Fruit fly (Drosophila melanogaster) whole organism, embryonic: Measurements from ENCODE around the gene Trs20.

Experiments
- Adf1 ChIP-seq: fragments of 200-800 bp; sonication (Bioruptor generic); IDR thresholded peaks from 2 replicates; pipeline ENCODE4 v1.3.6; 2022; ENCODE audit warnings: missing biosample characterization, missing genetic modification characterization
- Asciz ChIP-seq: fragments of 200-800 bp; sonication (Bioruptor generic); optimal IDR thresholded peaks from 2 replicates; lab custom pipeline; 2017; ENCODE audit warnings: missing biosample characterization, mild to moderate bottlenecking, missing genetic modification characterization, missing genetic modification reagents
- Awh ChIP-seq: fragments of 200-800 bp; sonication (Bioruptor generic); IDR thresholded peaks from 2 replicates; pipeline ENCODE4, ENCODE4 v1.3.6; 2022; ENCODE audit warnings: missing biosample characterization, missing genetic modification characterization
- CG11085 ChIP-seq: fragments of 200-800 bp; sonication (Bioruptor generic); IDR thresholded peaks from 2 replicates; pipeline ENCODE4 v1.3.6; 2022; ENCODE audit warnings: missing biosample characterization, missing genetic modification characterization
- CG11247 ChIP-seq: fragments of 200-800 bp; sonication (Bioruptor generic); IDR thresholded peaks from 2 replicates; pipeline ENCODE4 v1.3.6; 2022; ENCODE audit warnings: missing biosample characterization, missing genetic modification characterization
- CG12236 ChIP-seq: fragments of 200-800 bp; sonication (Bioruptor generic); optimal IDR thresholded peaks from 2 replicates; lab custom pipeline; 2016; ENCODE audit warnings: missing biosample characterization, missing genetic modification characterization
- CG12942 ChIP-seq: fragments of 200-800 bp; sonication (Bioruptor generic); optimal IDR thresholded peaks from 3 replicates; lab custom pipeline; 2016; ENCODE audit warnings: missing biosample characterization, missing genetic modification characterization
- CG14014 ChIP-seq: fragments of 200-800 bp; sonication (Bioruptor generic); IDR thresholded peaks from 2 replicates; pipeline ENCODE4 v1.3.6; 2022; ENCODE audit warnings: missing biosample characterization, missing genetic modification characterization
- CG14050 ChIP-seq: fragments of 200-800 bp; sonication (Bioruptor generic); IDR thresholded peaks from 3 replicates; pipeline ENCODE4 v1.3.6; 2022; ENCODE audit warnings: missing biosample characterization, missing genetic modification characterization
- CG15073 ChIP-seq: fragments of 200-800 bp; sonication (Bioruptor generic); optimal IDR thresholded peaks from 2 replicates; lab custom pipeline; 2016; ENCODE audit warnings: missing biosample characterization, missing genetic modification characterization
- CG1529 ChIP-seq: fragments of 200-800 bp; sonication (Bioruptor generic); optimal IDR thresholded peaks from 3 replicates; lab custom pipeline; 2018; ENCODE audit warnings: missing biosample characterization, missing genetic modification characterization
- CG16815 ChIP-seq: fragments of 200-800 bp; sonication (Bioruptor generic); optimal IDR thresholded peaks from 3 replicates; lab custom pipeline; 2017; ENCODE audit warnings: missing biosample characterization, mild to moderate bottlenecking, missing genetic modification characterization
- CG1832 ChIP-seq: fragments of 200-800 bp; sonication (Bioruptor generic); optimal IDR thresholded peaks from 2 replicates; lab custom pipeline; 2017; ENCODE audit warnings: missing biosample characterization, mild to moderate bottlenecking, missing genetic modification characterization, inconsistent platforms
- CG2875 ChIP-seq: fragments of 200-800 bp; sonication (Bioruptor generic); optimal IDR thresholded peaks from 2 replicates; lab custom pipeline; 2017; ENCODE audit warnings: missing biosample characterization, mild to moderate bottlenecking, missing genetic modification characterization, missing genetic modification reagents
- CG30403 ChIP-seq: fragments of 200-800 bp; sonication (Bioruptor generic); optimal IDR thresholded peaks from 3 replicates; lab custom pipeline; 2016; ENCODE audit warnings: missing biosample characterization, missing genetic modification characterization
- CG4360 ChIP-seq: fragments of 200-800 bp; sonication (Bioruptor generic); IDR thresholded peaks from 2 replicates; pipeline ENCODE4 v1.3.6; 2022; ENCODE audit warnings: missing biosample characterization, missing genetic modification characterization
- CG4404 ChIP-seq: fragments of 200-800 bp; sonication (Bioruptor generic); IDR thresholded peaks from 2 replicates; pipeline ENCODE4 v1.3.6; 2022; ENCODE audit warnings: missing biosample characterization, missing genetic modification characterization
- CG7372 ChIP-seq: fragments of 200-800 bp; sonication (Bioruptor generic); IDR thresholded peaks from 2 replicates; pipeline ENCODE4 v1.3.6; 2022; ENCODE audit warnings: missing biosample characterization, missing genetic modification characterization
- CG7556 ChIP-seq: fragments of 200-800 bp; sonication (Bioruptor generic); optimal IDR thresholded peaks from 2 replicates; lab custom pipeline; 2017; ENCODE audit warnings: missing biosample characterization, mild to moderate bottlenecking, missing genetic modification characterization
- CG8944 ChIP-seq: fragments of 200-800 bp; sonication (Bioruptor generic); optimal IDR thresholded peaks from 3 replicates; lab custom pipeline; 2016; ENCODE audit warnings: missing biosample characterization, missing genetic modification characterization
- CG9797 ChIP-seq: fragments of 200-800 bp; sonication (Bioruptor generic); optimal IDR thresholded peaks from 3 replicates; lab custom pipeline; 2018; ENCODE audit warnings: missing biosample characterization, mild to moderate bottlenecking, missing genetic modification characterization
- CoRest ChIP-seq: fragments of 200-800 bp; sonication (Bioruptor generic); optimal IDR thresholded peaks from 3 replicates; lab custom pipeline; 2018; ENCODE audit warnings: missing biosample characterization, mild to moderate bottlenecking, missing genetic modification characterization, moderate library complexity
- D ChIP-seq, 2 experiments: fragments of 200-800 bp in 1 of 2; fragments of >200 bp in 1 of 2; sonication (Bioruptor generic) in 1 of 2; optimal IDR thresholded peaks; 2 replicates in 1 of 2; 3 replicates in 1 of 2; lab custom pipeline; 2017; ENCODE audit warnings: mild to moderate bottlenecking in 1 of 2, missing biosample characterization in 1 of 2, missing genetic modification characterization in 1 of 2, missing genetic modification reagents in 1 of 2
- Ets65A ChIP-seq: fragments of 200-800 bp; sonication (Bioruptor generic); peaks from one replicate; lab custom pipeline; 2016; ENCODE audit warnings: missing biosample characterization, missing genetic modification characterization
- HHEX ChIP-seq: fragments of 200-800 bp; sonication (Bioruptor generic); optimal IDR thresholded peaks from 3 replicates; lab custom pipeline; 2017; ENCODE audit warnings: missing biosample characterization, mild to moderate bottlenecking, missing genetic modification characterization, missing genetic modification reagents
- Hand ChIP-seq: fragments of 200-800 bp; sonication (Bioruptor generic); optimal IDR thresholded peaks from 2 replicates; lab custom pipeline; 2017; ENCODE audit warnings: mild to moderate bottlenecking, missing biosample characterization, missing genetic modification reagents, missing genetic modification characterization
- Hr51 ChIP-seq, 2 experiments: fragments of 200-800 bp; sonication (Bioruptor generic); optimal IDR thresholded peaks; 2 replicates in 1 of 2; 3 replicates in 1 of 2; lab custom pipeline; 2016 to 2018; ENCODE audit warnings: missing biosample characterization in 2 of 2, missing genetic modification characterization in 2 of 2, mild to moderate bottlenecking in 1 of 2, moderate library complexity in 1 of 2
- Hsf ChIP-seq: fragments of 200-800 bp; sonication (Bioruptor generic); optimal IDR thresholded peaks from 3 replicates; lab custom pipeline; 2016; ENCODE audit warnings: missing biosample characterization, missing genetic modification characterization
- Spps ChIP-seq: fragments of 200-800 bp; sonication (Bioruptor generic); optimal IDR thresholded peaks from 2 replicates; lab custom pipeline; 2018; ENCODE audit warnings: missing biosample characterization, mild to moderate bottlenecking, missing genetic modification characterization
- Usf ChIP-seq: fragments of 200-800 bp; sonication (Bioruptor generic); optimal IDR thresholded peaks from 2 replicates; lab custom pipeline; 2017; ENCODE audit warnings: missing genotype, missing biosample characterization, missing genetic modification characterization
- ab ChIP-seq: fragments of 200-800 bp; sonication (Bioruptor generic); optimal IDR thresholded peaks from 2 replicates; lab custom pipeline; 2016; ENCODE audit warnings: missing biosample characterization, missing genetic modification characterization
- chm ChIP-seq: fragments of 200-800 bp; sonication (Bioruptor generic); IDR thresholded peaks from 2 replicates; pipeline ENCODE4 v1.3.6; 2022; ENCODE audit warnings: missing biosample characterization, missing genetic modification characterization
- dan ChIP-seq: fragments of 200-800 bp; sonication (Bioruptor generic); IDR thresholded peaks from 2 replicates; pipeline ENCODE4 v1.3.6; 2022; ENCODE audit warnings: missing biosample characterization, missing genetic modification characterization
- dimm ChIP-seq: fragments of 200-800 bp; sonication (Bioruptor generic); IDR thresholded peaks from 2 replicates; pipeline ENCODE4 v1.3.6; 2022; ENCODE audit warnings: missing biosample characterization, missing genetic modification characterization
- dm ChIP-seq: fragments of 200-800 bp; sonication (Bioruptor generic); optimal IDR thresholded peaks from 3 replicates; lab custom pipeline; 2016; ENCODE audit warnings: missing biosample characterization, missing genetic modification characterization
- ewg ChIP-seq: fragments of 200-800 bp; sonication (Bioruptor generic); optimal IDR thresholded peaks from 3 replicates; lab custom pipeline; 2017; ENCODE audit warnings: mild to moderate bottlenecking, missing biosample characterization, missing genetic modification reagents, missing genetic modification characterization
- fu2 ChIP-seq: fragments of 200-800 bp; sonication (Bioruptor generic); optimal IDR thresholded peaks from 2 replicates; lab custom pipeline; 2016; ENCODE audit warnings: missing biosample characterization, missing genetic modification characterization
- h ChIP-seq: fragments of >200 bp; optimal IDR thresholded peaks from 2 replicates; lab custom pipeline; 2017
- ken ChIP-seq: fragments of 200-800 bp; sonication (Bioruptor generic); IDR thresholded peaks from 3 replicates; pipeline ENCODE4 v1.3.6; 2022; ENCODE audit warnings: missing biosample characterization, missing genetic modification characterization
- klu ChIP-seq: fragments of 200-800 bp; sonication (Bioruptor generic); IDR thresholded peaks from 2 replicates; pipeline ENCODE4 v1.3.6; 2022; ENCODE audit warnings: missing biosample characterization, missing genetic modification characterization
- lmd ChIP-seq: fragments of 200-800 bp; sonication (Bioruptor generic); IDR thresholded peaks from 2 replicates; pipeline ENCODE4 v1.3.6; 2022; ENCODE audit warnings: missing biosample characterization, missing genetic modification characterization
- nmo ChIP-seq: fragments of 200-800 bp; sonication (Bioruptor generic); optimal IDR thresholded peaks from 2 replicates; lab custom pipeline; 2018; ENCODE audit warnings: missing biosample characterization, mild to moderate bottlenecking, missing genetic modification characterization, moderate library complexity
- otp ChIP-seq: fragments of 200-800 bp; sonication (Bioruptor generic); IDR thresholded peaks from 3 replicates; pipeline ENCODE4, ENCODE4 v1.3.6; 2022; ENCODE audit warnings: missing biosample characterization, missing genetic modification characterization
- phol ChIP-seq: fragments of 200-800 bp; sonication (Bioruptor generic); optimal IDR thresholded peaks from 3 replicates; lab custom pipeline; 2018; ENCODE audit warnings: missing biosample characterization, mild to moderate bottlenecking, missing genetic modification characterization, moderate library complexity
- pum ChIP-seq: fragments of 200-800 bp; sonication (Bioruptor generic); optimal IDR thresholded peaks from 2 replicates; lab custom pipeline; 2016; ENCODE audit warnings: missing biosample characterization, missing genetic modification characterization
- pzg ChIP-seq: fragments of 200-800 bp; sonication (Bioruptor generic); optimal IDR thresholded peaks from 3 replicates; lab custom pipeline; 2018; ENCODE audit warnings: missing biosample characterization, mild to moderate bottlenecking, missing genetic modification characterization, moderate library complexity
- ranshi ChIP-seq: fragments of 200-800 bp; sonication (Bioruptor generic); IDR thresholded peaks from 2 replicates; pipeline ENCODE4 v1.3.6; 2022; ENCODE audit warnings: missing biosample characterization, missing genetic modification characterization
- salm ChIP-seq: fragments of 200-800 bp; sonication (Bioruptor generic); optimal IDR thresholded peaks from 2 replicates; lab custom pipeline; 2018; ENCODE audit warnings: missing biosample characterization, mild to moderate bottlenecking, missing genetic modification characterization
- stwl ChIP-seq: fragments of 200-800 bp; sonication (Bioruptor generic); optimal IDR thresholded peaks from 3 replicates; lab custom pipeline; 2018; ENCODE audit warnings: missing biosample characterization, mild to moderate bottlenecking, missing genetic modification characterization, moderate library complexity
- wor ChIP-seq: fragments of 200-800 bp; sonication (Bioruptor generic); IDR thresholded peaks from 2 replicates; pipeline ENCODE4 v1.3.6; 2022; ENCODE audit warnings: missing biosample characterization, missing genetic modification characterization

The Trs20 gene

dm6 chr3L:16113607-16114337, 17.7 kb downstream of the Trs20 start:
- TF ChIP-seq fu2 (GFP tag; lab: Kevin White, UChicago) (peak; percentile 82), CoRest (tag; lab: Kevin White, UChicago) (peak; percentile 81), Ets65A (GFP tag; lab: Kevin White, UChicago) (peak; percentile 98), ab (GFP tag; lab: Kevin White, UChicago) (peak; percentile 51), pzg (GFP tag; lab: Kevin White, UChicago) (peak; percentile 86), CG30403 (GFP tag; lab: Kevin White, UChicago) (peak; percentile 90), CG11247 (GFP tag; lab: Robert Waterston, UW) (peak; percentile 56), CG11085 (GFP tag; lab: Robert Waterston, UW) (0 out of 2 replicates have a peak, but pooled peaks have one; percentile 65), CG15073 (GFP tag; lab: Kevin White, UChicago) (peak; percentile 32), CG1529 (GFP tag; lab: Kevin White, UChicago) (no peak), h (no peak), CG4404 (GFP tag; lab: Robert Waterston, UW) (peak; percentile 52), lmd (GFP tag; lab: Robert Waterston, UW) (peak; percentile 82; the same call in 1 of the 2 replicates), chm (GFP tag; lab: Robert Waterston, UW) (peak; percentile 88), CG7372 (0 out of 2 replicates have a peak, but pooled peaks have one; percentile 52), CG1832 (GFP tag; lab: Kevin White, UChicago) (no peak), Adf1 (GFP tag; lab: Robert Waterston, UW) (peak; percentile 68), nmo (GFP tag; lab: Kevin White, UChicago) (peak; percentile 82), ranshi (GFP tag; lab: Robert Waterston, UW) (peak; percentile 75; the same call in 1 of the 2 replicates), otp (GFP tag; lab: Robert Waterston, UW) (no peak; the same call in 2 of the 3 replicates), ewg (GFP tag; lab: Kevin White, UChicago) (peak; percentile 97), D (optimal IDR thresholded peaks at IDR 0.05; lab: Kevin White, UChicago) (no peak), D (GFP tag; optimal IDR thresholded peaks at IDR 0.05; lab: Kevin White, UChicago) (peak; percentile 58), stwl (tag; lab: Kevin White, UChicago) (peak; percentile 13), CG14050 (GFP tag; lab: Robert Waterston, UW) (peak; percentile 59), Spps (no peak), CG7556 (GFP tag; lab: Kevin White, UChicago) (peak; percentile 86), Asciz (GFP tag; lab: Kevin White, UChicago) (no peak), CG2875 (GFP tag; lab: Kevin White, UChicago) (peak; percentile 64), phol (tag; lab: Kevin White, UChicago) (peak; percentile 100), klu (GFP tag; lab: Robert Waterston, UW) (peak; percentile 55; the same call in 1 of the 2 replicates), CG12236 (peak; percentile 64), wor (GFP tag; lab: Robert Waterston, UW) (peak; percentile 41), CG14014 (GFP tag; lab: Robert Waterston, UW) (peak; percentile 80), Usf (GFP tag; lab: Kevin White, UChicago) (peak; percentile 34), Hr51 (GFP tag; optimal IDR thresholded peaks at IDR 0.05; lab: Kevin White, UChicago) (peak in 1 of 2 experiments; percentile 76), ken (peak; percentile 87), HHEX (GFP tag; lab: Kevin White, UChicago) (no peak), dimm (GFP tag; lab: Robert Waterston, UW) (peak; percentile 45; the same call in 1 of the 2 replicates), CG4360 (GFP tag; lab: Robert Waterston, UW) (peak; percentile 48), Awh (GFP tag; lab: Robert Waterston, UW) (peak; percentile 72), dan (GFP tag; lab: Robert Waterston, UW) (no peak), pum (peak; percentile 84), CG9797 (GFP tag; lab: Kevin White, UChicago) (no peak), CG16815 (GFP tag; lab: Kevin White, UChicago) (peak; percentile 57), dm (GFP tag; lab: Kevin White, UChicago) (peak; percentile 92), Hsf (peak; percentile 85), Hand (GFP tag; lab: Kevin White, UChicago) (peak; percentile 78), CG12942 (GFP tag; lab: Kevin White, UChicago) (peak; percentile 76), salm (tag; lab: Kevin White, UChicago) (peak; percentile 41), CG8944 (peak; percentile 75)
